Fruit fly (Drosophila melanogaster) whole organism, embryonic: ENCODE results near the gene CG10068.

ENCODE experiments used
- Abd-B ChIP-seq: fragments of 200-800 bp; sonication (Bioruptor generic); optimal IDR thresholded peaks from 2 replicates; lab custom pipeline; 2018; ENCODE audit warnings: missing biosample characterization, mild to moderate bottlenecking, missing genetic modification characterization, moderate library complexity
- Aef1 ChIP-seq: fragments of 200-800 bp; sonication (Bioruptor generic); IDR thresholded peaks from 3 replicates; pipeline ENCODE4 v1.3.6; 2022; ENCODE audit warnings: missing biosample characterization, missing genetic modification characterization
- B-H1 ChIP-seq: fragments of 200-800 bp; sonication (Bioruptor generic); IDR thresholded peaks from 3 replicates; pipeline ENCODE4 v1.3.6; 2022; ENCODE audit warnings: missing biosample characterization, missing genetic modification characterization
- CG10147 ChIP-seq: fragments of 200-800 bp; sonication (Bioruptor generic); optimal IDR thresholded peaks from 2 replicates; lab custom pipeline; 2019; ENCODE audit warnings: missing biosample characterization, mild to moderate bottlenecking, missing genetic modification characterization, moderate library complexity
- CG10274 ChIP-seq: fragments of 200-800 bp; sonication (Bioruptor generic); optimal IDR thresholded peaks from 3 replicates; lab custom pipeline; 2017; ENCODE audit warnings: missing biosample characterization, mild to moderate bottlenecking, missing genetic modification characterization
- CG10321 ChIP-seq: fragments of 200-800 bp; sonication (Bioruptor generic); IDR thresholded peaks from 2 replicates; pipeline ENCODE4 v1.3.6; 2022; ENCODE audit warnings: missing biosample characterization, missing genetic modification characterization
- CG11085 ChIP-seq: fragments of 200-800 bp; sonication (Bioruptor generic); IDR thresholded peaks from 2 replicates; pipeline ENCODE4 v1.3.6; 2022; ENCODE audit warnings: missing biosample characterization, missing genetic modification characterization
- CG11093 ChIP-seq: fragments of 200-800 bp; sonication (Bioruptor generic); IDR thresholded peaks from 3 replicates; pipeline ENCODE4 v1.3.6; 2022; ENCODE audit warnings: missing biosample characterization, missing genetic modification characterization
- CG12155 ChIP-seq: fragments of 200-800 bp; sonication (Bioruptor generic); optimal IDR thresholded peaks from 3 replicates; lab custom pipeline; 2016; ENCODE audit warnings: missing biosample characterization, missing genetic modification characterization
- CG13424 ChIP-seq: fragments of 200-800 bp; sonication (Bioruptor generic); optimal IDR thresholded peaks from 2 replicates; lab custom pipeline; 2019; ENCODE audit warnings: missing biosample characterization, mild to moderate bottlenecking, missing genetic modification characterization, moderate library complexity
- CG13775 ChIP-seq: fragments of 200-800 bp; sonication (Bioruptor generic); optimal IDR thresholded peaks from 3 replicates; lab custom pipeline; 2017; ENCODE audit warnings: missing biosample characterization, mild to moderate bottlenecking, missing genetic modification characterization
- CG17359 ChIP-seq: fragments of 200-800 bp; sonication (Bioruptor generic); optimal IDR thresholded peaks from 3 replicates; lab custom pipeline; 2018; ENCODE audit warnings: missing biosample characterization, mild to moderate bottlenecking, missing genetic modification characterization, moderate library complexity
- CG2678 ChIP-seq: fragments of 200-800 bp; sonication (Bioruptor generic); optimal IDR thresholded peaks from 3 replicates; lab custom pipeline; 2019; ENCODE audit warnings: missing biosample characterization, mild to moderate bottlenecking, missing genetic modification characterization, moderate library complexity
- CG2712 ChIP-seq: fragments of 200-800 bp; optimal IDR thresholded peaks from 3 replicates; lab custom pipeline; 2019; ENCODE audit warnings: missing biosample characterization, mild to moderate bottlenecking, missing genetic modification characterization, moderate library complexity
- CG32772 ChIP-seq: fragments of 200-800 bp; sonication (Bioruptor generic); IDR thresholded peaks from 2 replicates; pipeline ENCODE4 v1.3.6; 2022; ENCODE audit warnings: missing biosample characterization, missing genetic modification characterization
- CG34376 ChIP-seq: fragments of 200-800 bp; sonication (Bioruptor generic); optimal IDR thresholded peaks from 2 replicates; lab custom pipeline; 2018; ENCODE audit warnings: missing biosample characterization, mild to moderate bottlenecking, missing genetic modification characterization
- CG3838 ChIP-seq: fragments of 200-800 bp; sonication (Bioruptor generic); optimal IDR thresholded peaks from 3 replicates; lab custom pipeline; 2016; ENCODE audit warnings: missing biosample characterization, missing genetic modification characterization
- CG4328 ChIP-seq: fragments of 200-800 bp; sonication (Bioruptor generic); optimal IDR thresholded peaks from 3 replicates; lab custom pipeline; 2017; ENCODE audit warnings: missing biosample characterization, missing genetic modification reagents, missing genetic modification characterization
- CG4424 ChIP-seq: fragments of 200-800 bp; sonication (Bioruptor generic); optimal IDR thresholded peaks from 3 replicates; lab custom pipeline; 2016; ENCODE audit warnings: missing biosample characterization, missing genetic modification characterization
- CG7271 ChIP-seq: fragments of 200-800 bp; sonication (Bioruptor generic); optimal IDR thresholded peaks from 2 replicates; lab custom pipeline; 2018; ENCODE audit warnings: missing biosample characterization, mild to moderate bottlenecking, missing genetic modification characterization, moderate library complexity
- CG9876 ChIP-seq: fragments of 200-800 bp; sonication (Bioruptor generic); optimal IDR thresholded peaks from 2 replicates; lab custom pipeline; 2016; ENCODE audit warnings: missing biosample characterization, missing genetic modification characterization
- Doc3 ChIP-seq: fragments of 200-800 bp; sonication (Bioruptor generic); IDR thresholded peaks from 3 replicates; pipeline ENCODE4 v1.3.6; 2022; ENCODE audit warnings: missing biosample characterization, missing genetic modification characterization; ENCODE audit not compliant: partially characterized antibody
- Elba2 ChIP-seq: fragments of 200-800 bp; sonication (Bioruptor generic); optimal IDR thresholded peaks from 3 replicates; lab custom pipeline; 2016; ENCODE audit warnings: missing biosample characterization, missing genetic modification characterization
- Fer3 ChIP-seq: fragments of 200-800 bp; sonication (Bioruptor generic); optimal IDR thresholded peaks from 2 replicates; lab custom pipeline; 2018; ENCODE audit warnings: missing biosample characterization, mild to moderate bottlenecking, missing genetic modification characterization, moderate library complexity
- HLH4C ChIP-seq: fragments of 200-800 bp; sonication (Bioruptor generic); IDR thresholded peaks from 3 replicates; pipeline ENCODE4 v1.3.6; 2022; ENCODE audit warnings: missing biosample characterization, missing genetic modification characterization; ENCODE audit not compliant: partially characterized antibody
- HmgD ChIP-seq: fragments of 200-800 bp; sonication (Bioruptor generic); optimal IDR thresholded peaks from 3 replicates; lab custom pipeline; 2016; ENCODE audit warnings: missing biosample characterization, missing genetic modification characterization
- Hr39 ChIP-seq: fragments of >200 bp; optimal IDR thresholded peaks from 2 replicates; lab custom pipeline; 2017
- NC2β ChIP-seq: fragments of 200-800 bp; sonication (Bioruptor generic); optimal IDR thresholded peaks from 2 replicates; lab custom pipeline; 2016; ENCODE audit warnings: missing biosample characterization, missing genetic modification characterization
- Neu2 ChIP-seq: fragments of 200-800 bp; sonication (Bioruptor generic); optimal IDR thresholded peaks from 3 replicates; lab custom pipeline; 2016; ENCODE audit warnings: missing biosample characterization, missing genetic modification characterization, borderline replicate concordance
- Oli ChIP-seq: fragments of 200-800 bp; sonication (Bioruptor generic); optimal IDR thresholded peaks from 2 replicates; lab custom pipeline; 2018; ENCODE audit warnings: missing biosample characterization, mild to moderate bottlenecking, missing genetic modification characterization, moderate library complexity
- Opbp ChIP-seq: fragments of 200-800 bp; sonication (Bioruptor generic); IDR thresholded peaks from 3 replicates; pipeline ENCODE4 v1.3.6; 2022; ENCODE audit warnings: missing biosample characterization, missing genetic modification characterization; ENCODE audit not compliant: partially characterized antibody
- PHDP ChIP-seq: fragments of 200-800 bp; sonication (Bioruptor generic); optimal IDR thresholded peaks from 3 replicates; lab custom pipeline; 2018; ENCODE audit warnings: missing biosample characterization, mild to moderate bottlenecking, missing genetic modification characterization, moderate library complexity
- ab ChIP-seq: fragments of 200-800 bp; sonication (Bioruptor generic); optimal IDR thresholded peaks from 2 replicates; lab custom pipeline; 2016; ENCODE audit warnings: missing biosample characterization, missing genetic modification characterization
- bbx ChIP-seq: fragments of 200-800 bp; sonication (Bioruptor generic); IDR thresholded peaks from 2 replicates; pipeline ENCODE4 v1.3.6; 2022; ENCODE audit warnings: missing biosample characterization, missing genetic modification characterization; ENCODE audit not compliant: partially characterized antibody
- danr ChIP-seq: fragments of 200-800 bp; sonication (Bioruptor generic); IDR thresholded peaks from 2 replicates; pipeline ENCODE4 v1.3.6; 2022; ENCODE audit warnings: missing biosample characterization, missing genetic modification characterization
- dm ChIP-seq: fragments of 200-800 bp; sonication (Bioruptor generic); optimal IDR thresholded peaks from 3 replicates; lab custom pipeline; 2016; ENCODE audit warnings: missing biosample characterization, missing genetic modification characterization
- dysf ChIP-seq: fragments of 200-800 bp; sonication (Bioruptor generic); IDR thresholded peaks from 3 replicates; pipeline ENCODE4 v1.3.6; 2022; ENCODE audit warnings: missing biosample characterization, missing genetic modification characterization
- ewg ChIP-seq: fragments of 200-800 bp; sonication (Bioruptor generic); optimal IDR thresholded peaks from 3 replicates; lab custom pipeline; 2017; ENCODE audit warnings: mild to moderate bottlenecking, missing biosample characterization, missing genetic modification reagents, missing genetic modification characterization
- gce ChIP-seq: fragments of 200-800 bp; sonication (Bioruptor generic); IDR thresholded peaks from 3 replicates; pipeline ENCODE4 v1.3.6; 2022; ENCODE audit warnings: missing biosample characterization, missing genetic modification characterization
- gcm ChIP-seq: fragments of 200-800 bp; sonication (Bioruptor generic); optimal IDR thresholded peaks from 2 replicates; lab custom pipeline; 2019; ENCODE audit warnings: missing biosample characterization, mild to moderate bottlenecking, missing genetic modification characterization, moderate library complexity
- gem ChIP-seq: fragments of 200-800 bp; sonication (Bioruptor generic); optimal IDR thresholded peaks from 2 replicates; lab custom pipeline; 2019; ENCODE audit warnings: missing biosample characterization, mild to moderate bottlenecking, missing genetic modification characterization, moderate library complexity
- gsb ChIP-seq: fragments of 200-800 bp; sonication (Bioruptor generic); IDR thresholded peaks from 2 replicates; pipeline ENCODE4 v1.3.6; 2022; ENCODE audit warnings: missing biosample characterization, missing genetic modification characterization
- klu ChIP-seq: fragments of 200-800 bp; sonication (Bioruptor generic); IDR thresholded peaks from 2 replicates; pipeline ENCODE4 v1.3.6; 2022; ENCODE audit warnings: missing biosample characterization, missing genetic modification characterization
- nerfin-2 ChIP-seq: fragments of 200-800 bp; sonication (Bioruptor generic); IDR thresholded peaks from 2 replicates; pipeline ENCODE4 v1.3.6; 2022; ENCODE audit warnings: missing biosample characterization, missing genetic modification characterization; ENCODE audit not compliant: partially characterized antibody
- pb ChIP-seq: fragments of 200-800 bp; sonication (Bioruptor generic); optimal IDR thresholded peaks from 3 replicates; lab custom pipeline; 2016; ENCODE audit warnings: missing biosample characterization, missing genetic modification characterization
- phol ChIP-seq: fragments of 200-800 bp; sonication (Bioruptor generic); optimal IDR thresholded peaks from 3 replicates; lab custom pipeline; 2018; ENCODE audit warnings: missing biosample characterization, mild to moderate bottlenecking, missing genetic modification characterization, moderate library complexity
- pnt ChIP-seq: fragments of 200-800 bp; sonication (Bioruptor generic); optimal IDR thresholded peaks from 3 replicates; lab custom pipeline; 2016; ENCODE audit warnings: missing biosample characterization, missing genetic modification characterization
- row ChIP-seq: fragments of 200-800 bp; sonication (Bioruptor generic); IDR thresholded peaks from 3 replicates; pipeline ENCODE4 v1.3.6; 2022; ENCODE audit warnings: missing biosample characterization, missing genetic modification characterization
- trh ChIP-seq: fragments of 200-800 bp; sonication (Bioruptor generic); optimal IDR thresholded peaks from 2 replicates; lab custom pipeline; 2016; ENCODE audit warnings: missing biosample characterization, missing genetic modification characterization
- twi ChIP-seq: fragments of 200-800 bp; optimal IDR thresholded peaks from 2 replicates; lab custom pipeline; 2019; ENCODE audit warnings: missing biosample characterization, mild to moderate bottlenecking, missing genetic modification characterization, moderate library complexity

The CG10068 gene

DNA sequence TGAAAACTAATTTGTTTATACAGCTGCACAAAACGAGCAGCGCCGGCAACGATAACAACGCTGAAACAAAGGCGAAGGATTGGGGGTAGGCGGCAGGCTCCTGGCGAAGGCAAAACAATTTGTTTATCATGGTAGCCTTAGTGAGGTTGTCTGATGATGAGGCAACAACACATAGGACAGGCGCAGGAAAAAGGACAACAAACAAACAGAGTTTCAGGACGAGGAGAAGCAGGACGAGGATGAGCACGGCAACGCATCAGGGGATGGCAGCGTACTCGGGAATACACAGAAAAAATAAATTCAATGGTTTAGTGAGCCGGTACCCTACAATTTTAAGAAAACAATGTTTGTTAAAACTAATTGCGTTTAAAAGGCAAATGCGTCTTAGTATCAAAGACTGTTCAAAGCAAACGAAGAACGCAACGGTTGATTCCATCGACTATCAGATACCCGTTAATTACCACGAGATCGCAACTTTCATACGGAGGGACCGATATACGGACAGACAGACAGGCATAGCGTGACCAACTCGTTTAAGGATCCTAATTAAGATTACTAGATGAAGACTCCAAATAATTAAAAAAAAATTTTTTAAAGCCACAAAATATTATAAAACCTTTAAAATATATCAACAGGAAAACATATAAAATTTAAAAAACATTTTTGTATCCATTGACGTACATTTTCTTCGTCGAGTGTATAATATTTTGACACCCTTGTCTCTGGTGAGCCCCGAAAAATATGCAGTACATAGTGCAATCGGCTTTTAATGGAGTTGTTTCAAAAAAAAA, 7.1 kb upstream of the CG10068 start (continued):
- TF ChIP-seq gcm (GFP tag; lab: Kevin White, UChicago) (no peak), row (GFP tag; lab: Robert Waterston, UW) (0 out of 3 replicates have a peak, but pooled peaks have one; percentile 16), CG7271 (tag; lab: Kevin White, UChicago) (no peak), nerfin-2 (GFP tag; lab: Robert Waterston, UW) (no peak), CG12155 (GFP tag; lab: Kevin White, UChicago) (no peak), CG9876 (GFP tag; lab: Kevin White, UChicago) (no peak), klu (GFP tag; lab: Robert Waterston, UW) (no peak), dm (GFP tag; lab: Kevin White, UChicago) (no peak), gsb (no peak), B-H1 (no peak), CG11085 (no peak), gem (tag; lab: Kevin White, UChicago) (no peak), bbx (GFP tag; lab: Robert Waterston, UW) (no peak), ewg (GFP tag; lab: Kevin White, UChicago) (no peak), CG2712 (tag; lab: Kevin White, UChicago) (peak; percentile 37), NC2β (no peak), CG10321 (GFP tag; lab: Robert Waterston, UW) (no peak), Neu2 (GFP tag; lab: Kevin White, UChicago) (no peak), HLH4C (no peak), Fer3 (no peak), Aef1 (GFP tag; lab: Robert Waterston, UW) (no peak), Doc3 (no peak), CG34376 (GFP tag; lab: Kevin White, UChicago) (no peak), phol (tag; lab: Kevin White, UChicago) (peak; percentile 21), pnt (GFP tag; lab: Kevin White, UChicago) (peak; percentile 3), dysf (no peak), trh (GFP tag; lab: Kevin White, UChicago) (no peak), twi (no peak), Abd-B (GFP tag; lab: Kevin White, UChicago) (no peak), CG32772 (GFP tag; lab: Robert Waterston, UW) (no peak), CG3838 (GFP tag; lab: Kevin White, UChicago) (no peak), Hr39 (no peak), CG11093 (GFP tag; lab: Robert Waterston, UW) (no peak), CG13775 (GFP tag; lab: Kevin White, UChicago) (peak; percentile 31), Oli (tag; lab: Kevin White, UChicago) (no peak), ab (GFP tag; lab: Kevin White, UChicago) (no peak), CG4328 (GFP tag; lab: Kevin White, UChicago) (no peak), CG4424 (GFP tag; lab: Kevin White, UChicago) (no peak), CG10147 (no peak), CG2678 (no peak), CG17359 (tag; lab: Kevin White, UChicago) (no peak), Opbp (GFP tag; lab: Robert Waterston, UW) (no peak), PHDP (tag; lab: Kevin White, UChicago) (no peak), Elba2 (GFP tag; lab: Kevin White, UChicago) (no peak), HmgD (GFP tag; lab: Kevin White, UChicago) (no peak), CG10274 (GFP tag; lab: Kevin White, UChicago) (no peak), danr (GFP tag; lab: Robert Waterston, UW) (no peak), CG13424 (tag; lab: Kevin White, UChicago) (no peak), pb (GFP tag; lab: Kevin White, UChicago) (no peak), gce (GFP tag; lab: Robert Waterston, UW) (no peak)
